Worm (Caenorhabditis elegans) whole organism, L2 larva: ENCODE measurements around the gene ZK666.14.

ENCODE experiments used
- C34F6.9 ChIP-seq: fragments of 150-350 bp; optimal IDR thresholded peaks from 2 replicates; lab custom pipeline; 2014; ENCODE audit warnings: missing biosample characterization, missing genetic modification characterization
- F13H6.1 ChIP-seq: sonication (generic microtip); optimal IDR thresholded peaks from 2 replicates; lab custom pipeline; 2016; ENCODE audit warnings: missing genetic modification characterization, missing compliant biosample characterization
- R02D3.7 ChIP-seq: fragments of 150-350 bp; optimal IDR thresholded peaks from 2 replicates; lab custom pipeline; 2014; ENCODE audit warnings: missing biosample characterization, missing genetic modification characterization
- Y55F3AM.14 ChIP-seq: fragments of 200-800 bp; sonication (Bioruptor generic); optimal IDR thresholded peaks from 2 replicates; lab custom pipeline; 2018; ENCODE audit warnings: mild to moderate bottlenecking, missing genetic modification characterization, missing compliant biosample characterization
- ZK546.5 ChIP-seq: sonication (generic microtip); optimal IDR thresholded peaks from 2 replicates; lab custom pipeline; 2017; ENCODE audit warnings: missing biosample characterization, missing genetic modification characterization
- alr-1 ChIP-seq: fragments of 150-350 bp; optimal IDR thresholded peaks from 2 replicates; lab custom pipeline; 2014; ENCODE audit warnings: missing biosample characterization, missing genetic modification characterization
- aly-2 ChIP-seq: fragments of 150-350 bp; optimal IDR thresholded peaks from 2 replicates; lab custom pipeline; 2014; ENCODE audit warnings: missing biosample characterization, missing genetic modification characterization
- blmp-1 ChIP-seq: sonication (generic microtip); optimal IDR thresholded peaks from 2 replicates; lab custom pipeline; 2017; ENCODE audit warnings: missing genetic modification characterization, mild to moderate bottlenecking, missing compliant biosample characterization, antibody characterized with exemption, moderate library complexity; ENCODE audit not compliant: insufficient read depth
- ceh-16 ChIP-seq: fragments of 150-350 bp; optimal IDR thresholded peaks from 2 replicates; lab custom pipeline; 2014; ENCODE audit warnings: missing biosample characterization, missing genetic modification characterization
- ceh-82 ChIP-seq: fragments of 150-350 bp; optimal IDR thresholded peaks from 2 replicates; lab custom pipeline; 2014; ENCODE audit warnings: missing biosample characterization, missing genetic modification characterization
- dmd-4 ChIP-seq: sonication (generic microtip); optimal IDR thresholded peaks from 2 replicates; lab custom pipeline; 2017; ENCODE audit warnings: missing biosample characterization, missing genetic modification characterization
- elt-1 ChIP-seq: fragments of 150-350 bp; optimal IDR thresholded peaks from 2 replicates; lab custom pipeline; 2014; ENCODE audit warnings: missing biosample characterization, missing genetic modification characterization
- elt-3 ChIP-seq: sonication (generic microtip); optimal IDR thresholded peaks from 2 replicates; lab custom pipeline; 2017; ENCODE audit warnings: missing biosample characterization, missing genetic modification characterization
- fos-1 ChIP-seq: fragments of 150-350 bp; optimal IDR thresholded peaks from 2 replicates; lab custom pipeline; 2014; ENCODE audit warnings: missing biosample characterization, missing genetic modification characterization
- gmeb-1 ChIP-seq: fragments of 150-350 bp; optimal IDR thresholded peaks from 2 replicates; lab custom pipeline; 2014; ENCODE audit warnings: missing biosample characterization, missing genetic modification characterization
- lin-39 ChIP-seq: fragments of 150-350 bp; optimal IDR thresholded peaks from 2 replicates; lab custom pipeline; 2014; ENCODE audit warnings: missing biosample characterization, missing genetic modification reagents, missing genetic modification characterization
- mab-5 ChIP-seq: fragments of 150-350 bp; optimal IDR thresholded peaks from 2 replicates; lab custom pipeline; 2014; ENCODE audit warnings: missing biosample characterization, missing genetic modification characterization
- mbf-1 ChIP-seq: sonication (generic microtip); optimal IDR thresholded peaks from 2 replicates; lab custom pipeline; 2017; ENCODE audit warnings: missing biosample characterization, missing genetic modification characterization
- mdl-1 ChIP-seq, 2 experiments: fragments of 150-350 bp in 1 of 2; sonication (generic microtip) in 1 of 2; optimal IDR thresholded peaks; 2 replicates each; lab custom pipeline; 2017; ENCODE audit warnings: missing biosample characterization in 2 of 2, missing genetic modification characterization in 2 of 2
- nhr-10 ChIP-seq: sonication (generic microtip); optimal IDR thresholded peaks from 2 replicates; lab custom pipeline; 2017; ENCODE audit warnings: missing biosample characterization, missing genetic modification characterization
- nhr-12 ChIP-seq: fragments of 150-350 bp; optimal IDR thresholded peaks from 2 replicates; lab custom pipeline; 2014; ENCODE audit warnings: missing biosample characterization, missing genetic modification characterization
- nhr-129 ChIP-seq: fragments of 150-350 bp; optimal IDR thresholded peaks from 2 replicates; lab custom pipeline; 2014; ENCODE audit warnings: missing biosample characterization, missing genetic modification characterization
- nhr-21 ChIP-seq: fragments of 150-350 bp; optimal IDR thresholded peaks from 2 replicates; lab custom pipeline; 2014; ENCODE audit warnings: missing biosample characterization, missing genetic modification characterization
- nhr-23 ChIP-seq: fragments of 150-350 bp; optimal IDR thresholded peaks from 2 replicates; lab custom pipeline; 2014; ENCODE audit warnings: missing biosample characterization, missing genetic modification reagents, missing genetic modification characterization
- nhr-25 ChIP-seq: fragments of 150-350 bp; sonication (generic microtip); optimal IDR thresholded peaks from 3 replicates; lab custom pipeline; 2014; ENCODE audit warnings: missing biosample characterization, missing genetic modification characterization
- nhr-6 ChIP-seq: fragments of 150-350 bp; optimal IDR thresholded peaks from 2 replicates; lab custom pipeline; 2014; ENCODE audit warnings: missing biosample characterization, missing genetic modification characterization
- nhr-77 ChIP-seq: fragments of 150-350 bp; optimal IDR thresholded peaks from 2 replicates; lab custom pipeline; 2014; ENCODE audit warnings: missing biosample characterization, missing genetic modification characterization
- peb-1 ChIP-seq: fragments of 150-350 bp; optimal IDR thresholded peaks from 2 replicates; lab custom pipeline; 2014; ENCODE audit warnings: missing biosample characterization, missing genetic modification characterization
- sem-4 ChIP-seq: fragments of 150-350 bp; optimal IDR thresholded peaks from 2 replicates; lab custom pipeline; 2014; ENCODE audit warnings: missing biosample characterization, missing genetic modification reagents, missing genetic modification characterization
- skn-1 ChIP-seq: sonication (generic microtip); optimal IDR thresholded peaks from 2 replicates; lab custom pipeline; 2017; ENCODE audit warnings: missing biosample characterization, missing genetic modification characterization
- sma-3 ChIP-seq: sonication (generic microtip); optimal IDR thresholded peaks from 2 replicates; lab custom pipeline; 2016; ENCODE audit warnings: missing genetic modification reagents, missing genetic modification characterization, missing compliant biosample characterization
- sma-9 ChIP-seq, 2 experiments: fragments of 150-350 bp in 1 of 2; sonication (generic microtip) in 1 of 2; optimal IDR thresholded peaks; 2 replicates each; lab custom pipeline; 2014 to 2016; ENCODE audit warnings: missing genetic modification characterization in 2 of 2, mild to moderate bottlenecking in 1 of 2, missing biosample characterization in 1 of 2, missing compliant biosample characterization in 1 of 2, missing genetic modification reagents in 1 of 2, moderate library complexity in 1 of 2
- unc-39 ChIP-seq: fragments of 150-350 bp; optimal IDR thresholded peaks from 2 replicates; lab custom pipeline; 2014; ENCODE audit warnings: missing biosample characterization, missing genetic modification characterization
- unc-62 ChIP-seq: fragments of 150-350 bp; optimal IDR thresholded peaks from 2 replicates; lab custom pipeline; 2014; ENCODE audit warnings: missing biosample characterization, missing genetic modification reagents, missing genetic modification characterization
- zag-1 ChIP-seq: fragments of 150-350 bp; optimal IDR thresholded peaks from 2 replicates; lab custom pipeline; 2014; ENCODE audit warnings: missing biosample characterization, missing genetic modification characterization
- ztf-1 ChIP-seq: fragments of 200-800 bp; sonication (Bioruptor generic); conservative IDR thresholded peaks from 2 replicates; pipeline ENCODE4 v1.3.6; 2022; ENCODE audit warnings: missing genetic modification characterization, missing compliant biosample characterization
- ztf-11 ChIP-seq: sonication (generic microtip); optimal IDR thresholded peaks from 2 replicates; lab custom pipeline; 2017; ENCODE audit warnings: missing biosample characterization, missing genetic modification characterization
- ztf-4 ChIP-seq: fragments of 150-350 bp; optimal IDR thresholded peaks from 2 replicates; lab custom pipeline; 2014; ENCODE audit warnings: missing biosample characterization, missing genetic modification characterization

The ZK666.14 gene

DNA sequence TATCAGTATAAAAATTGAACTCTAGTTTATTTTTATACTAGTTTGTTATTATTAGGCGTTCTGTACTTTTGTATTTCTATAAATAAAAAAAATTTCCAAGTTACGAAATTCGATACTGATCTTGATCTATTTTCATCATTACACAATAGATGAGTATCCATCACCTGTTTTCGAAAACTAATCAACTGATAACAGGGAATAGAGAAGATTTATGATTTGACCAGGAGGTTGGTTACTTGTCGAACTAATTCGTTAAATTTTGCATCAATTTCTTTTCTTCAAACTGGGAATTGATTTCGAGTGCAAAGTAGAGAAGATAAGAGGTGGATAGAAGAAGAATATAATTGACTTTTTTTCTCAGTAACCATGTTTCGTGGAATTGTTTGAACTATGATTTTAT, 20.9 kb downstream of the ZK666.14 start:
- TF ChIP-seq sma-3 (peak; percentile 64), nhr-129 (peak; percentile 20), dmd-4 (no peak), fos-1 (tag; lab: Kevin White, UChicago) (peak; percentile 12), ztf-11 (tag; lab: Kevin White, UChicago) (no peak), sma-9 (GFP tag; optimal IDR thresholded peaks at IDR 0.05; lab: Kevin White, UChicago) (peak; percentile 50), sma-9 (tag; optimal IDR thresholded peaks at IDR 0.05; lab: Kevin White, UChicago) (no peak), F13H6.1 (tag; lab: Kevin White, UChicago) (no peak)

DNA sequence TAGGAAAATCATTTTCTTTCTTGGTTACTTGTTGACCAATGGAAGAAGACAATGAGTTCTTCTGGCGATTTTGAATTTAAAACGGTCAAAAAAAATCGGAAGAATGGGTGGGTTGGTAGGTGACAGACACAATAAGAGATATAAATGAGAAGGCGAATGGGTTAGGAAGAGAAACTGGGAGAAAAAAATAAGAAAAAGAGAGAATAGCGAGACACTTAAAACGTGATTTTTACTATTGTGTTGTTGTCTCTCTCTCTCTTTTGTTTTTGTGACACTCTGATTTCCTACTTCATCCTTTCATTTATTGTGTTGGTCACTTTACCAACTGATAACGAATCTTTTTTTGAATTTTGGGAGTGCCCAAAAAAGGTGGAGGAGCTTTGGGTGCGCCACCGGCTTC, 21.8 kb downstream of the ZK666.14 start:
- TF ChIP-seq blmp-1 (tag; lab: Kevin White, UChicago) (peak; percentile 58), nhr-21 (tag; lab: Kevin White, UChicago) (no peak), mdl-1 (tag; optimal IDR thresholded peaks at IDR 0.05; lab: Kevin White, UChicago) (no peak), ztf-11 (tag; lab: Kevin White, UChicago) (no peak), gmeb-1 (tag; lab: Kevin White, UChicago) (no peak), mab-5 (no peak), C34F6.9 (tag; lab: Kevin White, UChicago) (no peak), ZK546.5 (tag; lab: Kevin White, UChicago) (no peak), zag-1 (tag; lab: Kevin White, UChicago) (no peak), dmd-4 (no peak), unc-39 (tag; lab: Kevin White, UChicago) (no peak), ztf-4 (no peak), nhr-25 (tag; lab: Kevin White, UChicago) (peak; percentile 17), nhr-77 (no peak), nhr-10 (tag; lab: Kevin White, UChicago) (no peak), unc-62 (GFP tag; lab: Kevin White, UChicago) (no peak), sma-9 (GFP tag; optimal IDR thresholded peaks at IDR 0.05; lab: Kevin White, UChicago) (peak; percentile 10), sma-9 (tag; optimal IDR thresholded peaks at IDR 0.05; lab: Kevin White, UChicago) (no peak), F13H6.1 (tag; lab: Kevin White, UChicago) (no peak), ztf-1 (GFP tag; lab: Robert Waterston, UW) (no peak), nhr-129 (peak; percentile 41), elt-3 (tag; lab: Kevin White, UChicago) (no peak), alr-1 (tag; lab: Kevin White, UChicago) (no peak)

DNA sequence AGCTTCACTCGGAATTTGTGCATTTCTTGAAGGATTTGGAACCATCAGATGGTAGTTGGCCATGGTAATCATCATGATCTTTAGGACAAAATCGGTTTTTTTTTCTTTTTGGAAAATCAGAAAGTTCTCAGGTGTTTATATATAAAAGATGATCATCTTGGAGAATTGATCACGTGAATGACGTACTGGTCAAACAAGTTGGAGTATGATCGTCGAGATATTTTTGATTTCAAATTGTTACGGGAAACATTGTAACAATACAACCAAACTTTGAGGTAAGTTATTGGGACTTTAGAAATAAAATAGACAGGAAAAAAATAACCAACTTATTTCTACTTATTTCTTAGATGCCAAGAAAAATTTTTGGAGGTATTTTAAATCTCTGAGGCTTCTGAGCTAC, 24.4 kb downstream of the ZK666.14 start, which contains the start of gene F59B10.4:
Gene F59B10.4 (minus strand): TSS at position 101 of the 400 bp plus-strand sequence.
- TF ChIP-seq ZK546.5 (tag; lab: Kevin White, UChicago) = no peak
- no peak for TF ChIP-seq lin-39 (tag; lab: Kevin White, UChicago)
- TF ChIP-seq nhr-129 = no peak
- no peak for TF ChIP-seq ztf-1 (GFP tag; lab: Robert Waterston, UW)
- TF ChIP-seq peb-1 (tag; lab: Kevin White, UChicago) = no peak
- TF ChIP-seq ceh-82 (tag; lab: Kevin White, UChicago) = no peak
- no peak for TF ChIP-seq sem-4
- no peak for TF ChIP-seq elt-1 (tag; lab: Kevin White, UChicago)
- TF ChIP-seq mbf-1 = no peak

DNA sequence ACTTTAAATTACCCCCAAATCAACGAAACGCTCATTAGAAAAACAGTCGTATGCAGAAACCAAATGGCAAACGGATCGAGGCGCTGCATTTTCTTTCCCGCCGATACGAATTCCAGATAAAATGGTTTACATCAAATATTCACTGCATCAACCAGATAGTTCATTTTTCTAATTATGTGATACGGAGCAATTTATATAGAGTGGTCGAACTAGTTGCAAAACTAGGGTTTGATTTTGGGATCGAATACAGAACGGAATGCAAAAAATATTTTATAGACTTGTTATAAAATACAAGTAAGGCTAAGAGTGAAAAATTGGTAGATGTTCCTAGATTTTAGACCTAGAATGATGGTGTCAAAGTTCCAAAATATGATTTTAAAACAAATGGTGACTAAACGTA, 25.3 kb downstream of the ZK666.14 start:
- TF ChIP-seq Y55F3AM.14 (GFP tag; lab: Kevin White, UChicago) = no peak
- TF ChIP-seq mbf-1 = no peak
- TF ChIP-seq nhr-10 (tag; lab: Kevin White, UChicago) = no peak
- no peak for TF ChIP-seq aly-2 (tag; lab: Kevin White, UChicago)
- no peak for TF ChIP-seq nhr-12
- no peak for TF ChIP-seq mab-5
- TF ChIP-seq blmp-1 (tag; lab: Kevin White, UChicago) = no peak
- TF ChIP-seq nhr-6 (tag; lab: Kevin White, UChicago) = no peak
- TF ChIP-seq R02D3.7 (tag; lab: Kevin White, UChicago) = no peak
- TF ChIP-seq skn-1 = no peak
- TF ChIP-seq nhr-23 (tag; lab: Kevin White, UChicago) = no peak
- no peak for TF ChIP-seq F13H6.1 (tag; lab: Kevin White, UChicago)
- TF ChIP-seq C34F6.9 (tag; lab: Kevin White, UChicago) = no peak
- no peak for TF ChIP-seq ceh-16
- no peak for TF ChIP-seq elt-1 (tag; lab: Kevin White, UChicago)
- TF ChIP-seq ztf-4 = no peak
- TF ChIP-seq sma-9 (GFP tag; optimal IDR thresholded peaks at IDR 0.05; lab: Kevin White, UChicago) = no peak
- TF ChIP-seq sma-9 (tag; optimal IDR thresholded peaks at IDR 0.05; lab: Kevin White, UChicago) = no peak
- TF ChIP-seq sem-4 = no peak
- no peak for TF ChIP-seq elt-3 (tag; lab: Kevin White, UChicago)
- TF ChIP-seq peb-1 (tag; lab: Kevin White, UChicago) = no peak
